Fruit fly (Drosophila melanogaster): ENCODE results near the gene Acbp5.

DNA sequence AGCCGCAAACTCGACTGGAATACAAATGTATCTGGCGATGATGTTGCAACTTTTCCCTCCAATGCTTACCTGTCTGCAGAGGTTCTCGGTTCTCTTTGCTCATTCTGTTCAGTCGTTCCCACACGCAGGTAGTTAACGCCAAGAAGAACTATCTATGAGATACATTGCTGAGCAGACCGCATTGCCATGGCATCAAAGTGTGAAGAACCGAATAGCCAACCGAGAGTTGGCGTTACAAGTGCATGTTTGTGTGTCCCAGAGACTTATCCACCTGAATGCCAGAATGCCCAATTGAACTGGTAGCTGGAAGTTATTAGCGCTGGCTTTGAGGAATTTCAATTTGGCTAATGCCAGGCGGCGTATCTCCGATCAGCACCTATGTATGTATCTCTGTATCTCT, 41.2 kb upstream of the Acbp5 start:
- TF ChIP-seq fd64A (GFP tag; optimal IDR thresholded peaks at IDR 0.05) (no peak), Atf3 (GFP tag; optimal IDR thresholded peaks at IDR 0.05) (no peak), luna (GFP tag; optimal IDR thresholded peaks at IDR 0.05) (no peak), CG8944 (GFP tag; optimal IDR thresholded peaks at IDR 0.05) (no peak), insv (GFP tag; optimal IDR thresholded peaks at IDR 0.05) (no peak), CG17568 (GFP tag; optimal IDR thresholded peaks at IDR 0.05) (no peak), Ssrp (tag; optimal IDR thresholded peaks at IDR 0.05) (no peak), CG6175 (GFP tag; IDR thresholded peaks at IDR 0.05) (no peak), CG2712 (tag; optimal IDR thresholded peaks at IDR 0.05) (no peak), CG6654 (GFP tag; optimal IDR thresholded peaks at IDR 0.05) (no peak), run (tag; optimal IDR thresholded peaks at IDR 0.05) (no peak), CG6765 (GFP tag; optimal IDR thresholded peaks at IDR 0.05) (no peak), CG1792 (GFP tag; optimal IDR thresholded peaks at IDR 0.05) (no peak), NfI (GFP tag; optimal IDR thresholded peaks at IDR 0.05) (no peak)

Measured in whole organism, embryonic.